Worm (Caenorhabditis elegans) whole organism, L4 larva: ENCODE measurements around the gene srxa-12.

Experiments used
- F49E8.2 ChIP-seq: sonication (generic microtip); optimal IDR thresholded peaks from 2 replicates; lab custom pipeline; 2016; ENCODE audit warnings: missing compliant biosample characterization, mild to moderate bottlenecking, missing genetic modification characterization, borderline replicate concordance
- ceh-28 ChIP-seq: fragments of 150-350 bp; optimal IDR thresholded peaks from 2 replicates; lab custom pipeline; 2014; ENCODE audit warnings: missing biosample characterization, missing genetic modification reagents, missing genetic modification characterization
- egl-27 ChIP-seq: sonication (generic microtip); optimal IDR thresholded peaks from 3 replicates; lab custom pipeline; 2017; ENCODE audit warnings: missing biosample characterization, missing genetic modification reagents, missing genetic modification characterization
- lin-15B ChIP-seq: fragments of 150-350 bp; sonication (generic microtip); optimal IDR thresholded peaks from 3 replicates; lab custom pipeline; 2014; ENCODE audit warnings: missing biosample characterization, missing genetic modification characterization
- nhr-76 ChIP-seq: fragments of 150-350 bp; optimal IDR thresholded peaks from 2 replicates; lab custom pipeline; 2014; ENCODE audit warnings: missing biosample characterization, missing genetic modification characterization
- pha-4 ChIP-seq, 2 experiments: fragments of 150-350 bp in 1 of 2; fragments of 200-800 bp in 1 of 2; sonication (Bioruptor generic) in 1 of 2; IDR thresholded peaks in 1 of 2; optimal IDR thresholded peaks in 1 of 2; 2 replicates each; pipeline versions ENCODE4 v1.3.6 to Lab custom; 2014 to 2022; ENCODE audit warnings: missing genetic modification characterization in 2 of 2, missing genetic modification reagents in 2 of 2, missing biosample characterization in 1 of 2, missing compliant biosample characterization in 1 of 2
- zfp-2 ChIP-seq: sonication (generic microtip); optimal IDR thresholded peaks from 2 replicates; lab custom pipeline; 2016; ENCODE audit warnings: mild to moderate bottlenecking, missing genetic modification characterization, missing compliant biosample characterization

- TF ChIP-seq lin-15B (no peak), egl-27 (no peak), zfp-2 (tag; lab: Kevin White, UChicago) (no peak), pha-4 (GFP tag; IDR thresholded peaks at IDR 0.05; lab: Robert Waterston, UW) (no peak), pha-4 (tag; optimal IDR thresholded peaks at IDR 0.05; lab: Kevin White, UChicago) (no peak), nhr-76 (no peak), F49E8.2 (tag; lab: Kevin White, UChicago) (no peak), ceh-28 (tag; lab: Kevin White, UChicago) (no peak)
Observed at ce11 chrV:13889516-13889915, 37.0 kb upstream of the srxa-12 start, which contains the start of gene spp-12.
